Fruit fly (Drosophila melanogaster): Measurements from ENCODE around the gene CG6793.

CG6793 gene

DNA sequence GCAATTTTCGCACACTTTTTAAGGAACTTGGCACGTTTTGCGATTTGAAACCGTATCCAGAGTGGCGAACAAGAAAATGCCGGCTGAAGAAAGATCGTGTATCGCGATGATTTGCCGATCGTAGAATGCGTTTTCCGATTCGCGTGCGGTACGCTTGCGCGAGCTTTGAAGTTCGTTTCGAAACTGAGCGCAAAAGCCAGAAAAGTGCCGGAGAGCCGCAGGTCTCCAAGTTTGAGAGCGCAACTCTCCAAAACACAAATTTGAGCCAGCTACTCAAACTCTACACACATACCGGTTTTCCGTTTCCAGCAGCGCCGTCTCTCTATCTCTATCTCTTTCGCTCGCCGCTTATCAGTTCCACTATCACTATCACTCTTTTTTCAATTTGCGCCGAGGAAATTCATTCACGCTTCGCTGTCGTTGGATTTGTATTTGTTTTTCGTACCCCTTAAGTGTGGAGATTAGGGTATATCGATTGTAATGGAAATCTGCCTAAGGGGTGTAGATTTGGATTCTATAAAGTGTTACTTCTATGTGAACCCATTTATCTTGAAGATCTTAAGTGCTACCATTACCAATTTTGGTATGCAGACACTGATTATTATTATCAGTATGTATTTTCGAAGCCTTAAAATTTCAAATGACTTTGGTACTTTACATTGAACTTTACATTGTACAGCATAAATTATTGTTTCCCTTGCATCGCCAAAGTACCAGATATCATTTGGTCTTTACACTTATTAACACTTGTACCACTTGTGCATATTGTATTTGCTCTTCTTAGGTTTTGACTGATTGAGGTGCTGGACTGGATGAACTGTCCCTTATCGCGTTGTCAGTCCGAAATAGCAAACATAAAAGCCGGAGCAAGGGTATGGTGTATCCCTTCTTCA is 14.3 kb downstream of the CG6793 start (continued):
- no peak for TF ChIP-seq CG4360 (GFP tag; IDR thresholded peaks at IDR 0.05)
- TF ChIP-seq CG43689 (GFP tag; IDR thresholded peaks at IDR 0.05), result no peak
- peak; percentile 37 for TF ChIP-seq CG13123 (GFP tag; optimal IDR thresholded peaks at IDR 0.05)
- no peak for TF ChIP-seq toy (GFP tag; IDR thresholded peaks at IDR 0.05)
- TF ChIP-seq CG3281 (GFP tag; optimal IDR thresholded peaks at IDR 0.05), result peak; percentile 74
- TF ChIP-seq eve (GFP tag; optimal IDR thresholded peaks at IDR 0.05), result peak in 1 of 2 experiments; percentile 90
- peak; percentile 31 for TF ChIP-seq CG6813 (GFP tag; optimal IDR thresholded peaks at IDR 0.05)
- peak; percentile 52 to 78 for TF ChIP-seq chif (GFP tag; optimal IDR thresholded peaks at IDR 0.05)
- TF ChIP-seq CG9727 (GFP tag; optimal IDR thresholded peaks at IDR 0.05), result peak; percentile 85
- no peak for TF ChIP-seq CG1024 (GFP tag; IDR thresholded peaks at IDR 0.05)
- peak; percentile 60 for TF ChIP-seq CG8089 (GFP tag; optimal IDR thresholded peaks at IDR 0.05)
- no peak for TF ChIP-seq CG6272 (GFP tag; IDR thresholded peaks at IDR 0.05)
- TF ChIP-seq CG11696 (GFP tag; IDR thresholded peaks at IDR 0.05), result no peak
- peak; percentile 30 for TF ChIP-seq pros (GFP tag; optimal IDR thresholded peaks at IDR 0.05)
- TF ChIP-seq CG10366 (GFP tag; IDR thresholded peaks at IDR 0.05), result peak; percentile 52
- TF ChIP-seq Mes4 (GFP tag; optimal IDR thresholded peaks at IDR 0.05), result peak; percentile 66
- peak; percentile 53 for TF ChIP-seq repo (GFP tag; optimal IDR thresholded peaks at IDR 0.05)
- no peak for TF ChIP-seq prd (optimal IDR thresholded peaks at IDR 0.05)
- peak; percentile 66 for TF ChIP-seq prd (GFP tag; IDR thresholded peaks at IDR 0.05)
- no peak for TF ChIP-seq gsb (GFP tag; IDR thresholded peaks at IDR 0.05)
- no peak for TF ChIP-seq hth (optimal IDR thresholded peaks at IDR 0.05)
- peak; percentile 45; the same call in 1 of the 4 replicates for TF ChIP-seq Dll (GFP tag; IDR thresholded peaks at IDR 0.05; ENCODE audit: partially characterized antibody)
- no peak for TF ChIP-seq mld (GFP tag; IDR thresholded peaks at IDR 0.05; ENCODE audit: partially characterized antibody)
- TF ChIP-seq shn (GFP tag; optimal IDR thresholded peaks at IDR 0.05), result peak; percentile 79
- peak; percentile 69 for TF ChIP-seq ssp (GFP tag; IDR thresholded peaks at IDR 0.05)
- peak; percentile 44 for TF ChIP-seq CG9817 (tag; optimal IDR thresholded peaks at IDR 0.05)
- TF ChIP-seq row (GFP tag; IDR thresholded peaks at IDR 0.05), result peak; percentile 91
- TF ChIP-seq pum (GFP tag; optimal IDR thresholded peaks at IDR 0.05), result peak; percentile 69
- peak; percentile 45 for TF ChIP-seq mam (GFP tag; optimal IDR thresholded peaks at IDR 0.05)
- TF ChIP-seq BEAF-32 (GFP tag; optimal IDR thresholded peaks at IDR 0.05), result no peak
- peak; percentile 29 for TF ChIP-seq pb (GFP tag; optimal IDR thresholded peaks at IDR 0.05)
- peak; percentile 46; the same call in 1 of the 2 replicates for TF ChIP-seq E2f2 (GFP tag; IDR thresholded peaks at IDR 0.05)
- TF ChIP-seq Vsx1 (GFP tag; optimal IDR thresholded peaks at IDR 0.05), result peak; percentile 57
- TF ChIP-seq CG14441 (GFP tag; IDR thresholded peaks at IDR 0.05), result peak; percentile 47
- peak; percentile 26; the same call in 1 of the 2 replicates for TF ChIP-seq ranshi (GFP tag; IDR thresholded peaks at IDR 0.05)
- peak; percentile 63 for TF ChIP-seq CG9609 (GFP tag; optimal IDR thresholded peaks at IDR 0.05)
- no peak for TF ChIP-seq CG4328 (GFP tag; optimal IDR thresholded peaks at IDR 0.05)
- no peak for TF ChIP-seq CG4707 (GFP tag; optimal IDR thresholded peaks at IDR 0.05)
- TF ChIP-seq jumu (GFP tag; optimal IDR thresholded peaks at IDR 0.05), result peak; percentile 75
- no peak for TF ChIP-seq kah (GFP tag; optimal IDR thresholded peaks at IDR 0.05)
- peak; percentile 83 for TF ChIP-seq CG4820 (GFP tag; optimal IDR thresholded peaks at IDR 0.05)
- TF ChIP-seq seq (GFP tag; IDR thresholded peaks at IDR 0.05), result peak; percentile 57; the same call in 1 of the 2 replicates
- TF ChIP-seq PHDP (tag; optimal IDR thresholded peaks at IDR 0.05), result peak; percentile 42
- TF ChIP-seq Hey (tag; optimal IDR thresholded peaks at IDR 0.05), result no peak
- no peak for TF ChIP-seq salm (tag; optimal IDR thresholded peaks at IDR 0.05)
- TF ChIP-seq CG7928 (GFP tag; optimal IDR thresholded peaks at IDR 0.05), result peak; percentile 28
- no peak for TF ChIP-seq sna (GFP tag; IDR thresholded peaks at IDR 0.05; ENCODE audit: partially characterized antibody)
- peak; percentile 45 for TF ChIP-seq CG17385 (GFP tag; optimal IDR thresholded peaks at IDR 0.05)
- TF ChIP-seq hkb (optimal IDR thresholded peaks at IDR 0.05), result no peak
- 0 out of 2 replicates have a peak, but pooled peaks have one; percentile 46 for TF ChIP-seq hkb (GFP tag; IDR thresholded peaks at IDR 0.05)
